Worm (Caenorhabditis elegans): Measurements from ENCODE around the gene ZK1320.5.
A peak's percentile ranks its signal among the peaks of the same experiment; 100 is the strongest.

The ZK1320.5 gene

DNA sequence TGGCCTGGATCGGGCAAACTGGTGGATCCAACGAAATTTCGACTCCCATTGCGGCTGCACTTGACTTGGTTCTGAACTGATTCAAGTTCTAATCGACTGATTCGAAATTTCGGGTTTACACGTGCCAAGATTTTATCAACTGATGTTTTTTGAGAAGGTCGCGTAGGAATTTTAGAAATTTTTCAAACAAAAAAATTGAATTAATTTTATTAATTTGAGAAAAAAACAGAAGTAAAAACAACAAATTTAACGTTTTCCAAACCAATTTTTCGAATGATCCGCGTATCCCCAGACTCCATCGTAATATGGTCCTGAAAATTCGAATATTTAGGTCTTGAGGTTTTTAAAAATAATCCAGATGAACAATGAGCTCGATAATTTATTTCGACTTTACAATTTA, 12.6 kb downstream of the ZK1320.5 start, which contains the start of gene ZK1307.3:
Gene ZK1307.3, minus strand, starts transcription at position 101 of the 400 bp plus-strand sequence.
- no peak for TF ChIP-seq pqm-1 (tag; optimal IDR thresholded peaks at IDR 0.05)
- TF ChIP-seq nhr-12 (tag; optimal IDR thresholded peaks at IDR 0.05) = no peak
- TF ChIP-seq daf-12 (tag; optimal IDR thresholded peaks at IDR 0.05) = no peak

DNA sequence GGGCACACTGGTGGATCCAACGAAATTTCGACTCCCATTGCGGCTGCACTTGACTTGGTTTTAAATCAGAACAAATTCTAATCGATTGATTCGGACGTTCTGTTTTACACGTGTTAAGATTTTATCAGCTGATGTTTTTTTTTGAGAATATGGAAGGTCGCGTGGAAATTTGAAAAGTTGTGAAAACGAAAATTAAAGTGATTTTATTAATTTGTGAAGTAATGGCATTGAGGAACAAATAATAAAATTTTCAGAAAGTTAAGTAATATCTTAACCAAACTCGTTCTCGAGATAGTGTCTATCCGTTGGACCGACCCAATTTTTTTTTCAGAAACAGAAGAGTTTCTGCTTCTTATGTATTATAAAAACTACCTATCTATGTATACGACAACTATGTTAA, 13.8 kb downstream of the ZK1320.5 start, which contains the start of gene ZK1307.4:
Gene ZK1307.4, minus strand, starts transcription at position 101 of the 400 bp plus-strand sequence.
- TF ChIP-seq nhr-23 (tag; optimal IDR thresholded peaks at IDR 0.05) = no peak
- no peak for TF ChIP-seq snpc-4 (tag; optimal IDR thresholded peaks at IDR 0.05)
- TF ChIP-seq lin-39 (tag; optimal IDR thresholded peaks at IDR 0.05) = no peak
- TF ChIP-seq lsy-12 (tag; optimal IDR thresholded peaks at IDR 0.05) = no peak
- no peak for TF ChIP-seq fos-1 (tag; optimal IDR thresholded peaks at IDR 0.05)
- TF ChIP-seq eor-1 (tag; optimal IDR thresholded peaks at IDR 0.05) = no peak
- TF ChIP-seq elt-1 (tag; optimal IDR thresholded peaks at IDR 0.05) = no peak
- no peak for TF ChIP-seq nhr-76 (tag; optimal IDR thresholded peaks at IDR 0.05)
- no peak for TF ChIP-seq jun-1 (tag; optimal IDR thresholded peaks at IDR 0.05)
- no peak for TF ChIP-seq mdl-1 (tag; optimal IDR thresholded peaks at IDR 0.05)

DNA sequence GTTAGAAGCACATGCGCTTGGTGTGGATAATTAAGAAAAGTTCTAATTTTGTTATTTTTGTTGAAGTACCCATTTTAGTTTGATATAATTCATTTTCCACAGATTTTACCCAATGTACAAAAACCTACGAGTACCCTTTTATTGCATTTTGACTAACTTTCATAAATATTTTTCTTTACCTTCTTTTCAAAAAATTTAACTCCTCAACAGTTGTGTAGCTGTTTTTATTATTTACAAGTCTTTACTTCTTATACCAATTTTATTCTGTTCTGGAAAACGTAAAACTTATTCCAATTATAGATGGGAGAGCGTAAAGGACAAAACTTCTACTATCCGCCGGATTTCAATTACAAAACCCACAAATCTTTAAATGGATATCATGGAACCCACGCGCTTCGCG, 16.3 kb downstream of the ZK1320.5 start, which contains the start of gene ZK1307.9:
Gene ZK1307.9, plus strand, starts transcription at position 301 of the 400 bp plus-strand sequence.
- TF ChIP-seq mdl-1 (tag; optimal IDR thresholded peaks at IDR 0.05) (no peak), lin-15B (tag; optimal IDR thresholded peaks at IDR 0.05) (no peak), elt-1 (tag; optimal IDR thresholded peaks at IDR 0.05) (no peak), lsy-12 (tag; optimal IDR thresholded peaks at IDR 0.05) (no peak), ceh-82 (tag; optimal IDR thresholded peaks at IDR 0.05) (no peak)

DNA sequence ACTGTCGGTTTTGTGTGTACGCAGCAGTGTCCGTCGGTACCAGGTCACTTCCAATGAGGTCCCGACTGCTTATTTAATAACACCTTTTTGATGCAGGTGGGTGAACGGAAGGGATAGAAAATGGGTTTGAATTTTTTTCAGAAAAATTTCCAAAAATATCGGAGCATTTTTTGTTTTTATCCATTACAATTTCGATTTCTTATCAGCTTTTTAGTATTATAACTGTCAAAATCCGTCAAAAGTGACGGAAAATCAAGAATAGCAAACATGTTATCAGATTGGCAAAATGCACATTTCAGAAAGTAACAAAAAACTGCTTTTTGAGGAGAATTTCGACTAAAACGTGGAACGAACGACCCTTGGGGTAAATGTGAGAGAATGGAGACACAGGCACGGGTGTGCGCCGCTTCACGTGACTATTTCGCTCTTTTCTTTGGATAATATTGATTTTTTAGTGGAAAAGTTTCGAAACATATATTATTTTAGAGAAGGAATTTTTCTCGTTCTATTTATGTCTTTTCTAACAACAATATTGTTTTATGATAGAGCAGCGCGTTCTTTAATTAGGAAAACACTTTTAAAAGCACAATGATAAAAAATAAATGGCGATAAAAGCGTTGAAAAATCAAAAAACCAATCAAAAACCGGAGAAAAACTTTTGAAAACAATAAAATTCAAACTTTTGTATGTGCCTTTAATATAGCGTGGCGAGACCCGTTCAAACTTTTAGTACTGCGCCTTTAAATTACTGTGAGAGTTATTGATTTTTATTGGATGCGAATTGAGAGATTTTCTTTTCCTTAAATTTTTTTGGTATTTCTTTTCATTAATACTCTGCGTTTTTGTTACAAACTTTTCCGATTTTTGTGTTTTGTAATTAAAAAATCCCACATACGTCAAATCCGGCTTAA, 18.3 kb downstream of the ZK1320.5 start, which contains the start of gene sqv-8:
Gene sqv-8, plus strand, starts transcription at position 51 of the 911 bp plus-strand sequence.
- TF ChIP-seq elt-2 (tag; optimal IDR thresholded peaks at IDR 0.05) = peak; percentile 73
- TF ChIP-seq nfya-1 (tag; optimal IDR thresholded peaks at IDR 0.05; ENCODE audit: insufficient read depth) = peak; percentile 33
- TF ChIP-seq nhr-67 (tag; optimal IDR thresholded peaks at IDR 0.05) = no peak
- no peak for TF ChIP-seq nhr-28 (tag; optimal IDR thresholded peaks at IDR 0.05)
- TF ChIP-seq jun-1 (tag; optimal IDR thresholded peaks at IDR 0.05) = no peak
- TF ChIP-seq fkh-10 (GFP tag; optimal IDR thresholded peaks at IDR 0.05) = no peak
- TF ChIP-seq mml-1 (tag; optimal IDR thresholded peaks at IDR 0.05) = no peak
- TF ChIP-seq ceh-28 (tag; optimal IDR thresholded peaks at IDR 0.05) = peak; percentile 63

DNA sequence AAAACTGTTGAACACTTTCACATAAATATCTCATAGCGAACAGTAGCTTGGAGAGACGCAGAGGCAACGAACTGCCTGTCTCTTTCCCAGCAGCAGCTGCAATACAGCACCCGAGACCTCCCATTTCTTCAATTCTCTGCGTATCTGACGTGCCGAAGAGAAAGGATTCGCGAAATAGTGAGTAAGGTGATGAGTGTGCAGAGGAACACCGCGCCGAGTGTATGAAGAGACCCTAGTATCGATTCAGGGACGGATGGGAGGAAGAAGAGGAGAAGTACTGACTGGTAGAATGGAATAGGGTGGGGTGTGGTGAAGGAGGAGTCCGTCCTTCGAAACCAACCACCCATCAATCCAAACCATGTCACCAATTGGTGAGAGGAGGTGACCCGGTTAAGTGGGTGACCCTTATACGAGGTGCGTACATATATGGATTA, 19.3 kb downstream of the ZK1320.5 start:
- TF ChIP-seq fos-1 (tag; optimal IDR thresholded peaks at IDR 0.05) (no peak), ztf-11 (tag; optimal IDR thresholded peaks at IDR 0.05) (no peak), snpc-4 (tag; optimal IDR thresholded peaks at IDR 0.05) (peak; percentile 4), sea-2 (GFP tag; optimal IDR thresholded peaks at IDR 0.05) (no peak), aly-2 (tag; optimal IDR thresholded peaks at IDR 0.05) (no peak), nhr-28 (tag; optimal IDR thresholded peaks at IDR 0.05) (no peak), daf-12 (tag; optimal IDR thresholded peaks at IDR 0.05) (no peak), ama-1 (optimal IDR thresholded peaks at IDR 0.05) (peak; percentile 86), ceh-82 (tag; optimal IDR thresholded peaks at IDR 0.05) (no peak), nhr-12 (tag; optimal IDR thresholded peaks at IDR 0.05) (no peak), lsy-12 (tag; optimal IDR thresholded peaks at IDR 0.05) (peak; percentile 56), ceh-9 (tag; optimal IDR thresholded peaks at IDR 0.05) (no peak), elt-2 (tag; optimal IDR thresholded peaks at IDR 0.05) (peak; percentile 60), lin-15B (tag; optimal IDR thresholded peaks at IDR 0.05) (peak; percentile 52), pha-4 (tag; optimal IDR thresholded peaks at IDR 0.05) (peak; percentile 77), nfya-1 (tag; optimal IDR thresholded peaks at IDR 0.05; ENCODE audit: insufficient read depth) (peak; percentile 88), nhr-76 (tag; optimal IDR thresholded peaks at IDR 0.05) (no peak), tbx-2 (tag; optimal IDR thresholded peaks at IDR 0.05) (peak; percentile 30), nhr-67 (tag; optimal IDR thresholded peaks at IDR 0.05) (no peak), nhr-77 (tag; optimal IDR thresholded peaks at IDR 0.05) (no peak), eor-1 (tag; optimal IDR thresholded peaks at IDR 0.05) (no peak), fkh-2 (tag; optimal IDR thresholded peaks at IDR 0.05) (no peak), jun-1 (tag; optimal IDR thresholded peaks at IDR 0.05) (peak; percentile 43), nhr-25 (tag; optimal IDR thresholded peaks at IDR 0.05) (peak; percentile 88), egl-27 (tag; optimal IDR thresholded peaks at IDR 0.05) (no peak), elt-3 (tag; optimal IDR thresholded peaks at IDR 0.05) (no peak), nhr-11 (tag; optimal IDR thresholded peaks at IDR 0.05) (peak; percentile 78), ceh-16 (tag; optimal IDR thresholded peaks at IDR 0.05) (no peak), zag-1 (tag; optimal IDR thresholded peaks at IDR 0.05) (no peak), nhr-237 (tag; optimal IDR thresholded peaks at IDR 0.05) (no peak), ztf-4 (tag; optimal IDR thresholded peaks at IDR 0.05) (no peak), fkh-10 (GFP tag; optimal IDR thresholded peaks at IDR 0.05) (no peak), hmg-11 (tag; optimal IDR thresholded peaks at IDR 0.05) (peak; percentile 86), R02D3.7 (tag; optimal IDR thresholded peaks at IDR 0.05) (peak; percentile 47)

Measured in whole organism, L3 larva.